Worm (Caenorhabditis elegans) whole organism, dauer: ENCODE measurements around the gene taf-3.

ENCODE experiments used
- unc-62 ChIP-seq: sonication (generic microtip); optimal IDR thresholded peaks from 2 replicates; lab custom pipeline; 2017; ENCODE audit warnings: missing biosample characterization, missing genetic modification reagents, missing genetic modification characterization

The taf-3 gene

DNA sequence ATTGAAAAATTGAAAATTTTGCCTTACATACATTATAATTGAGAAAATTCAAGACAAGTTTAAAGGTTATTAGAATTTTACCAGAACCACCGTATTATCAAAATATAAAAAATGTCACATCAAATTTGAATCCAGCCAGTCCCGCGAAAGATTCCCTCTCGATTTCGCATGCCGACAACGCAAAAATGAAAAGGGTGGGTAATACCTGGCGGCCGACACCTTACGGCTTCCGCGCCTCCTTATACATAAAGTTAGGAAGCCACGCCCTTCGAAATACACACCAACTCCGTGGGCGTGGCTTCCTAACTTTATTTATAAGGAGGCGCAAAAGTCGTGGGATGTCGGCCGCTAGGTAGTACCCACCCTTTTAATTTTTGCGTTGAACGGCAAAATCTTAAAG lies 25.3 kb downstream of the taf-3 start:
- no peak for TF ChIP-seq unc-62

DNA sequence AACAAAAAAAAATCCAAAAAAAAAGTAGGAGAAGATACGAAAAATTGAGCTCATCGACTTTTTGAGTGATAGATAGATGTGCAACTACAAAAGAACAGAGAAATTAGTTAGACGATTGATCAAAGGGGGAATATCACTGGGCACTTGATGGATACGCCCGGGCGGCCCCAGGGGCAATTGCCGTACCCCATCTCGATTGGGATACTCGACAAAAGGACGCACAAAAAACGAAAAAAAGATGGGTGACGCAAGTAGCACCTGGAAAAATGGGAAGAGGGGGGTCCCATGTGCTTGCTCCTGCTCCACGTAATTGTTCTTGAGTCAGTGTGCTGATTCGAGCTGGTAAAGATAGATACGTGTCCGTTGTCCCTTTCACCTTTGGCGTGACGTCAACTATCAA lies 28.8 kb downstream of the taf-3 start:
- TF ChIP-seq unc-62, result no peak

DNA sequence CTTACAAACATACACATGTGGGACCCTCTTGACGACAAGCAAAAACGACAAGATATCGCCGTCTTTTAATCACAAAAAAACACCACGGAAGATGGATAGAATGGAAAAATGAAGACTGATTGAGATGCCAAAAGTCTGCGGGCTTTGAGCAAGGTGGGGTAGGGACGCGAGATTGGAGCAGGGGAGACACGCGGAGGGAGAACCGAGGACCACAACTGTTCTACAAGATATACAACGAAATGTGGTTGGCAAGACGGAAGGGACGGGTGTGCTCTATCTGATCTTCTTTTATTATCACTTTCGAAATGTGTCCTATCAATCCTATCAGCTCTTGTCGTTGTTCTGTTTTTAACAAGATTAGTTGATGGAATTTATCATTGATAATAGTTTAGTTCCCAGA lies 31.4 kb downstream of the taf-3 start:
- no peak for TF ChIP-seq unc-62

DNA sequence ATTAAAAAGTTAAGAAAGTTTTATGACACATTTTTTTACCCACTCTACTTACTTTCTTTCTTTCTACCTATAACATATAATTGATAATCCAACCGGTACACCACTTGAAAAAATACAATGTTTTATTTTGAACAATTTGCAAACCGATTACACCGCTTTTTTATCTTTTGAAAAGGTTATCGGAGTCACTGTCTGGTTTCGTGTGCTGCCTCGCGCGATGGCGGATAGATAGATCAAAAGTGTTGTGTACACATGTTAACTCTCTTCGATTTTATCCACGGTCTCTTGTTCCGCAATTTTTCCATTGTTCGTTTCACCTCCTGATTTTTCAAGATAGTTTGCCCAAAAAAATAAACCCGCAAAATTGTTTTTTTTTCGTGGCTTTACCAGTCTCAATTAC lies 34.3 kb downstream of the taf-3 start:
- no peak for TF ChIP-seq unc-62

DNA sequence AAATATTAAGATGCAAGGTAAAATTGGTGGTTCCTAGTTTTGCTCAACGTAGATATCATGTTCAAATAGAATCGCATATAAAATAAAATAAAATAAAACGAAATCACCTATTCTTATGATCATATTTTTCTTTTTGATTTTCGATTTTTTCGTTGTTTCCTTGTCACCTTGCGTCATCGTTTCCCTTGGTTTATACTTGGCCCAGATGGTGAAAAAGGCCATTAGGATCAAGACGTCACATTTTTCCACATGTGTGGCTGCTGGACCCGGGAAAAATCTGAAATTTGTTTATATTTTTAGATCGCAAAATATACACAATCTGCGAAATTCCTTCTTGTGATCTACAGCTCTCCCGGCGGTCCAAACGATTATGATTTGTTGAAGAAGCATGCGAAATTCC lies 34.8 kb downstream of the taf-3 start, which contains the start of gene ace-1:
Gene ace-1, plus strand, starts transcription at position 301 of the 400 bp plus-strand sequence.
- no peak for TF ChIP-seq unc-62

DNA sequence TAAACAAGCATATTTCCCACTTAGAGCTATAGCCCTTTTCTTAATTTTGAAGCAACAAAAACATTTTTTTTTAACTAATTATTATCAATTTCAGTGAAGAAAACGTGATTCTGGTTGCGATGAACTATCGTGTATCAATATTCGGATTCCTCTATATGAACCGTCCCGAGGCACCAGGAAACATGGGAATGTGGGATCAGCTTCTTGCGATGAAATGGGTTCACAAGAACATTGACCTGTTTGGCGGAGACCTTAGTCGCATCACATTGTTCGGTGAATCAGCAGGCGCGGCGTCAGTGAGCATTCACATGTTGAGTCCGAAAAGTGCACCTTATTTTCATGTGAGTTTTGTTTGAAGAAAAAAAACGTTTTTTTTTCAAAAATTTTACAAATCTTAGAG lies 36.7 kb downstream of the taf-3 start:
- TF ChIP-seq unc-62, result no peak

DNA sequence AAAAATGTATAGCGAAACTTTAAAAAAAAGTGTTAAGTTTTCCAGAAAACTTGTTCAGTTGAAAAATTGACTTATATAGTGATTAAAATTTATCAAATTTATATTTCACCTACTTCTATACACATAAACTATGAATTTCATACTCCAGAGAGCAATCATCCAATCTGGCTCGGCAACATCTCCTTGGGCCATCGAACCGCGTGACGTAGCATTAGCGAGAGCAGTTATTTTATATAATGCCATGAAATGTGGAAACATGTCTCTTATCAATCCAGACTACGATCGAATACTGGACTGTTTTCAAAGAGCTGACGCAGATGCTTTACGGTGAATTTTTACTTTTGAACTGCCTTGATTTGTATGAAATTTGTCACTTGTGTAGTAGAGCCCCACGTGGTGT lies 37.2 kb downstream of the taf-3 start:
- TF ChIP-seq unc-62, result no peak

DNA sequence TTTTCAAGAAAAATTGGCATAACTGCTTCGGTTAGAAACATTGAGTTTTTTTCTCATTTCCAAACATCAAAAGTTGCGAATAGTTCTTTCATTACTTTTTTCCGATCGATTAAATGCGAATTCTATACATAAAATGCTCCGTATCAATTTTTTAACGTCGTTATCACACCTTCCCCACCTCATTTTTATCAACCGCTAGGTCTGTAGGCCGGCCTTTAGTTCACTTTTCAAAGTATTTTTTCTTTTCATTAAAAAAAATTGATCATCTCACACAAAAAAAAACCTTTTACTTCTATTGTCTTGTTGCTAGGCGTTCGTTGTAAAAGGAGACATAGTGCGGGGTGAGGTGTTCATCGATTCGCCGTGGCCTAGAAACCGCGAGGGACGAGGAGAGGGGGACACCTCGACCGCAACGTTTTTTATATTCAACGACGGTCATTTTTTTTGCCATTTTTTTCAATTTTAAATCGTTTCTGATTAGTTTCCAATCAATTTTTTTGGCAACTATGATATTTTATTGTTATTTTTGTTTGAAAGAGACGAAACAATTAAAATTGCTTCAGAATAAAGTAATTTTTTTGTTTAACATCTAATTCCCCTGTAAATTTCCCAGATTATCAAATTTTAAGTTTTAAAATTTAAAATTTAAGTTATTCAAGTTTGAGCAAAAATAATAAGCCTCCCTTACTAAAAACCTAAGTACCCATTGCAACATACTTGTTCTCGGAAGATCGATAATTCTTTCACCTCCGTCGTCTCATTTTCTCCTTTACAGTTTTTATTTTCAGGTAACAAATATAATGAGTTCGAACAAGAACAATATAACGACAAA lies 43.8 kb downstream of the taf-3 start, which contains the start of gene sur-7:
Gene sur-7, plus strand, starts transcription at position 782 of the 832 bp plus-strand sequence.
- TF ChIP-seq unc-62, result no peak

DNA sequence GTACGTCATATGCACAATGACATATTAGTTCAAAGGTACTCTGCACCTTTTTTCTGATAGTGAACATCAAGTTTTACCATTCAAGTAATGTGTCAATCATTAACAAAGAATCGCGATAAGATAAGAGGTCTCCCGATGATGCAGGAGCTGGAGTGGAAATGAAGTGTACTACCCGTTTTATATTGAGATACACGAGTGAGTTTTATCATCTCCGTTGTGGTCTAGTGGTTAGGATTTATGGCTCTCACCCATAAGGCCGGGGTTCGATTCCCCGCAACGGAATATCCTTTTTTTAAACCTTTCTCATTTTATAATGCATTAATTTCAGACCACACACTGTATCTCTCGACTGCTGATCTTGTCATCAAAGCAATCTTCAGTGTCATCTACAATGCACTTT lies 45.7 kb downstream of the taf-3 start:
- TF ChIP-seq unc-62, result no peak

DNA sequence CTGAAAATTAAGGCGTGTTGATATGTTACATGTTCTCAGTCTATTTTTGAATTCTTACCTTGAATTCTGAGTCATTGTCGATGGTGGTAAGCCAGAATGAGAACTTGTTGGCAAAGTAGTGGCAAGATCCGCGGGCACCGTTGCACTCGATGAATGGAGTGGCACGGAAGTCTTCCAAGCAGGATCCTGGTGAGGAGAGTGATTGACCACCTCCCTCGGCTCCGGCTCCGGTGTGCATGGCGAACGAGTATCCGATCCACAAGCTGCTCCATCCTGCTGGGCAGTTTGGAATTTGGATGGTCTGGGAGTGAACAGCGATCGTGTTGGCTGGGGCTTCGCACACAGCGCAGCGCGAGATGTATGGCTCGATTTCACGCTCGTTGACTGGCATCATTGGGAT lies 48.9 kb downstream of the taf-3 start:
- TF ChIP-seq unc-62, result no peak

DNA sequence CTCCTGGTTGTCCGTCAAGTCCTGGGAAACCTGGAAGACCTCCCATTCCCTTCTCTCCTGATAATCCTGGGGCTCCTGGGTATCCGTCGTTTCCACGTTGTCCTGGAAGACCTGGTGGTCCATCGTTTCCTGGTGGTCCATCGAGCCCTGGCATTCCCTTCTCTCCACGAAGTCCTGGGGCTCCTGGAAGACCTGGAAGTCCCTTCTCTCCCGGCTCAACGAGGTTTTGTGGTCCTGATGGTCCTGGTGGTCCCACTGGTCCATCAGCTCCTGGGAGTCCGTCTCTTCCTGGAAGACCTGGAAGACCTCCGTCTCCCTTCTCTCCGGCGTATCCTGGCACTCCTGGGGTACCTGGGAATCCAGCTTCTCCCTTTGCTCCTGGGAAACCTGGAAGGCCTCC lies 49.7 kb downstream of the taf-3 start:
- TF ChIP-seq unc-62, result no peak

DNA sequence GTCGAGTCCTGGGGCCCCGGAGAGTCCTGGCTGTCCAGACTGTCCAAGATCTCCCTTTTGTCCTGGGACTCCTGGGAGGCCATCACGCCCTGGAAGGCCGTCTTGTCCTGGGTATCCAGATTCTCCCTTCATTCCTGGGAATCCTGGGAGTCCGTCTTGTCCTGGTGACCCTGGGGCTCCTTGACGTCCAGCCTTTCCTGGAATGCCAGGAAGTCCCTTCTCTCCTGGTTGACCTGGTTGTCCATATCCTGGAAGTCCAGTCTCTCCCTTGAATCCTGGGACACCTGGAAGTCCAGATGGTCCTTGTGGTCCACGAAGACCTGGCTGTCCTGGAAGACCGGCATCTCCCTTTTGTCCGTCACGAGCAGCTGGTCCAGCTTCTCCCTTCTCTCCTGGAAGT lies 50.8 kb downstream of the taf-3 start:
- TF ChIP-seq unc-62, result no peak

DNA sequence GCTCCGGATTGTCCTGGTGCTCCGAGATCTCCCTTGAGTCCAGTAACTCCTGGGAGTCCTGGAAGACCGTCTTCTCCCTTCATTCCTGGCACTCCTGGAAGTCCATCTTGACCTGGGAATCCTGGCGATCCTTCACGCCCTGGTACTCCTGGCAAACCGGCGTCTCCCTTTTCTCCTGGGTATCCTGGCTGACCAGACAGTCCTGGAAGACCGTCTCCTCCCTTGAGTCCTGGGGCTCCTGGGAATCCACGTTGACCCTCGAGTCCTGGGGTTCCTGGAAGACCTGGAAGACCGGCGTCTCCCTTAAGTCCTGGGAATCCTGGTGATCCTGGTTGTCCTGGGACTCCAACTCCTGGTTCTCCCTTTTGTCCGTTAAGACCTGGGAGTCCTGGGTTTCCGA lies 51.8 kb downstream of the taf-3 start:
- TF ChIP-seq unc-62, result no peak

DNA sequence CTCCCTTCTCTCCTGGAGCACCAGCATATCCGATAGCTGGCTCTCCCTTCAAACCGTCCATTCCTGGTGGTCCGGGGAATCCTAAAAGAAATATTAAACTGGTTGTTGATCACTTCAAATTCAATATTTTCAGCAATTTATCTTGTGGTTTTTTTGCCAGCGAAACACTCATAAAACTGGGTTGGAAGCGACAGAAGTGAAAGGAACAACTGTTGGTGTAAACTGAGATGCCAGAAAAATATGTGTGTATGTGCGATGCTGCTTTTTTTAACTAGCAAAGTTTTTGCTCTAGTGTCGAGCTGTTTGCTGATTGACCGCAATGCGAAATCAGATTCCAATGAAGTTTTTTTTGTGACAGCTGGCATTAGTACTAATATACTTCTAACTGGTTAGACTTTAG lies 55.0 kb downstream of the taf-3 start:
- no peak for TF ChIP-seq unc-62

DNA sequence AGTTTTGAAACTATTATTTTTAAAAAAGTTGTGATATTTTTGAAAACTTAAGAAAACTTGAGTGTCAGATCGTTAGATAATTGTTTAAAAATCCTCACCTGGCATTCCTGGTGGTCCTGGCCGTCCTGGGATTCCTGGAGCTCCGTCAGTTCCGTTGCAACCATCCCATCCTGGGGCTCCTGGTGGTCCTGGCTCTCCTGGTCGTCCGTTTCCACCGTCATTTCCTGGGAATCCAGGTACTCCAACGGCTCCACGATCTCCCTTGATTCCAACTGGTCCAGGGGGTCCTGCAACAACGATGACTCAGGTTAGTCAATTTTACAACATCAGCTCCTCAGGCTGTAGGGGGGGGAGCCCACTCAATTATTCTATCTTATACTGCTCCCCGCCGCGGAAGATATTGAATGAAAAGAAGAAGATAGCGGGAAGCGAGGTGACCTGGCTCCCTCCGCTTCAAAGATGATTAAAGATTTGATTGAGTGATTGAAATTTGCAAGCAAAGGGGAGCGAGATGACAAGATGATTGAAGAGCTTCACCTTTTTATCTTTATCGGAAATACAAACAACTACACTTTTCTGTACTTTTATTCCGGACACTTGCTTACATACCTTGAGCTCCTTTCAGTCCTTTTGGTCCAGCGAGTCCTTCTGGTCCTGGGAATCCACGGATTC lies 55.6 kb downstream of the taf-3 start:
- no peak for TF ChIP-seq unc-62

DNA sequence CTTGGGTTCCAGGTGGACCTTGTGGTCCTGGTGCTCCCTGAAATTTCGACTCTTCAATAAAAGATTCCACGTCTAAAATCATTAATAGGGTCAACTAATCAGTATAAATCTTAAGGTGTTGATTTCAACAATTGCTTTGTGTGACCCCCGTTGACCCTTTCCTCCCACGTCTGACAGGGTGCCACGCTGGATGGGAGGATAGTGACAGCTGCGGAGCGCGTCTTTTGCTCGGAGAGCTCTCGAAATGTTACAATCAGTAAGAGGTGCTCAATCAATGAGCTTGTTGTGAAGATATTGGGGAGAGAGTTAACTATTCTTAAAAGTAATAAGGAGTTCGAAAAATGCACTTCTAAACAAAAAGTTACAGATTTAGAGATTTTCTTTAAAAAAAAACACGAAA lies 56.1 kb downstream of the taf-3 start:
- no peak for TF ChIP-seq unc-62

DNA sequence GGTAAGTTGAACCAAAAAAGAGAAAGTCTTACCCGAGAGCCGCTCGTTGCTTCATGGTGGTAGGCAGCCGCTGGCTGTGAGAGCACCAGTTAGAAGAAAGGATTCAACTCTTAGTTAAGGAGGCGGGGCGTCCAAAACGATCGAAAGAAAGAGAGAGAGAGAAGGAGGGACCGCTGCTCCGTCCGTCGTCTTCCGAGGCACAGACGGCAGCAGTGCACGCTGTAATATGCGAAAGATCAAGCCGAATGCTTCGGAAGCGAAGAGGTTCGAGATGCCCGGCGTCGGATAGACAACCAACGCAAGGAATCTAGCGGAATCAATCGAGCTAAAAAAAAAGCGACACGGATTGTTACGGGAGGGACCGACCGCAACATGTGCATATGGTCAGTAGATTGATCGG lies 57.0 kb downstream of the taf-3 start, which contains the start of gene let-2:
Gene let-2, minus strand, starts transcription at position 68 of the 400 bp plus-strand sequence.
- no peak for TF ChIP-seq unc-62

DNA sequence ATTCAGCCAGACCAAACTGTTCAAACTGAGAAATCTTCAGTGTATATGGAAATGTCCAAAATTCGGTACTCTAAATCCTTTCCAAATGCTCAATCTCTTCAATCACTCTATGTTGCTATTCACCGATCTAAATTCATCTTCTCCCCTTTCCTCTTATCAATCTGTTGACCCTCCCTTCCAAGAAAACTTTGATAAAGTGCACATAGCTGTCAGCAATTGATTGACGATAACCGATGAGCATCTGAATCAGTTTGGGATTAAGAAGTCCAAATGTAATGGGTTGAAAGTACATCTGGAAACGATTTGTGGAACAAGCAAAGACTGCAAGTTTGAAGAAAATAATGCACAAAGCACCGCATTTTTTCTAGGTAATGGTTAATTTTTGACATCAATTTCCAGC lies 57.7 kb downstream of the taf-3 start:
- no peak for TF ChIP-seq unc-62
